Fruit fly (Drosophila melanogaster) S2 (cell line): Measurements from ENCODE around the gene eIF2Bepsilon.
A peak's percentile ranks its signal among the peaks of the same experiment; 100 is the strongest.

ENCODE experiments used
- CG8478 ChIP-seq: fragments of >200 bp; optimal IDR thresholded peaks from 2 replicates; lab custom pipeline; 2018
- CTCF ChIP-seq, 2 experiments: fragments of >200 bp; optimal IDR thresholded peaks; 2 replicates each; lab custom pipeline; 2018

eIF2Bepsilon gene

dm6 chrX:1922765-1923501 lies at the start of gene eIF2Bepsilon, which contains the start of gene Ocrl:
Gene eIF2Bepsilon (minus strand): TSS chrX:1922874.
Gene Ocrl (plus strand): TSS chrX:1922981.
- TF ChIP-seq CG8478 (no peak), CTCF (optimal IDR thresholded peaks at IDR 0.05; lab: Kevin White, UChicago) (peak; percentile 46 to 53)

dm6 chrX:1972150-1972549 lies 49.5 kb upstream of the eIF2Bepsilon start:
- no peak for TF ChIP-seq CTCF (optimal IDR thresholded peaks at IDR 0.05; lab: Kevin White, UChicago)
- TF ChIP-seq CG8478, result no peak

- TF ChIP-seq CG8478 (no peak), CTCF (optimal IDR thresholded peaks at IDR 0.05; lab: Kevin White, UChicago) (no peak)
These were observed 48.1 kb upstream of the eIF2Bepsilon start for dm6 chrX:1970575-1971325.

dm6 chrX:1969775-1970574 lies 47.3 kb upstream of the eIF2Bepsilon start:
- TF ChIP-seq CTCF (optimal IDR thresholded peaks at IDR 0.05; lab: Kevin White, UChicago) (no peak), CG8478 (no peak)

- TF ChIP-seq CG8478 (no peak), CTCF (optimal IDR thresholded peaks at IDR 0.05; lab: Kevin White, UChicago) (no peak)
These were observed 46.0 kb upstream of the eIF2Bepsilon start for dm6 chrX:1968581-1969258.

dm6 chrX:1968152-1968551 lies 45.5 kb upstream of the eIF2Bepsilon start:
- TF ChIP-seq CTCF (optimal IDR thresholded peaks at IDR 0.05; lab: Kevin White, UChicago) (no peak), CG8478 (no peak)

dm6 chrX:1966779-1967520 lies 44.3 kb upstream of the eIF2Bepsilon start:
- TF ChIP-seq CTCF (optimal IDR thresholded peaks at IDR 0.05; lab: Kevin White, UChicago), result no peak
- TF ChIP-seq CG8478, result no peak

dm6 chrX:1965979-1966778 lies 43.5 kb upstream of the eIF2Bepsilon start:
- TF ChIP-seq CTCF (optimal IDR thresholded peaks at IDR 0.05; lab: Kevin White, UChicago), result no peak

dm6 chrX:1965512-1965911 lies 42.8 kb upstream of the eIF2Bepsilon start:
- no peak for TF ChIP-seq CG8478
- TF ChIP-seq CTCF (optimal IDR thresholded peaks at IDR 0.05; lab: Kevin White, UChicago), result no peak

dm6 chrX:1964409-1965345 lies 42.0 kb upstream of the eIF2Bepsilon start:
- TF ChIP-seq CTCF (optimal IDR thresholded peaks at IDR 0.05; lab: Kevin White, UChicago) (no peak), CG8478 (no peak)

dm6 chrX:1963591-1964216 lies 41.0 kb upstream of the eIF2Bepsilon start:
- TF ChIP-seq CG8478 (no peak), CTCF (optimal IDR thresholded peaks at IDR 0.05; lab: Kevin White, UChicago) (no peak)

- TF ChIP-seq CG8478 (no peak), CTCF (optimal IDR thresholded peaks at IDR 0.05; lab: Kevin White, UChicago) (no peak)
These were observed 40.5 kb upstream of the eIF2Bepsilon start for dm6 chrX:1963192-1963590.
